Fruit fly (Drosophila melanogaster): Measurements from ENCODE around the gene CG4382.

Gene CG4382

dm6 chr2L:9569588-9570434, 30.9 kb downstream of the CG4382 start (continued):
- TF ChIP-seq esn (GFP tag; optimal IDR thresholded peaks at IDR 0.05) (peak; percentile 97), CG3032 (tag; optimal IDR thresholded peaks at IDR 0.05) (peak; percentile 96), Met (GFP tag; optimal IDR thresholded peaks at IDR 0.05) (peak; percentile 96), CG6276 (GFP tag; optimal IDR thresholded peaks at IDR 0.05) (peak; percentile 98), lz (GFP tag; optimal IDR thresholded peaks at IDR 0.05) (peak; percentile 94), CG1621 (tag; optimal IDR thresholded peaks at IDR 0.05) (peak; percentile 90), Eip93F (GFP tag; optimal IDR thresholded peaks at IDR 0.05) (peak; percentile 85), dsx (GFP tag; optimal IDR thresholded peaks at IDR 0.05; ENCODE audit: poor library complexity, severe bottlenecking) (peak; percentile 95), CG34406 (GFP tag; optimal IDR thresholded peaks at IDR 0.05) (peak; percentile 97), Blimp-1 (GFP tag; optimal IDR thresholded peaks at IDR 0.05) (peak; percentile 88), CG31627 (GFP tag; optimal IDR thresholded peaks at IDR 0.05) (peak; percentile 88), Ets21C (GFP tag; optimal IDR thresholded peaks at IDR 0.05) (peak; percentile 87), CG16779 (tag; optimal IDR thresholded peaks at IDR 0.05) (peak; percentile 96), CG9139 (GFP tag; optimal IDR thresholded peaks at IDR 0.05) (peak; percentile 90), CG6792 (GFP tag; optimal IDR thresholded peaks at IDR 0.05) (peak; percentile 95), dac (GFP tag; optimal IDR thresholded peaks at IDR 0.05) (peak; percentile 90), spab (GFP tag; optimal IDR thresholded peaks at IDR 0.05) (peak; percentile 98), CG3919 (GFP tag; optimal IDR thresholded peaks at IDR 0.05) (peak; percentile 95), topi (GFP tag; optimal IDR thresholded peaks at IDR 0.05) (peak; percentile 95), OdsH (GFP tag; optimal IDR thresholded peaks at IDR 0.05) (peak; percentile 97), Lpt (GFP tag; optimal IDR thresholded peaks at IDR 0.05) (peak; percentile 96), Smox (GFP tag; optimal IDR thresholded peaks at IDR 0.05) (peak; percentile 96), CG15336 (GFP tag; IDR thresholded peaks at IDR 0.05) (peak; percentile 95), CG10631 (GFP tag; optimal IDR thresholded peaks at IDR 0.05) (peak; percentile 96), Hr4 (GFP tag; optimal IDR thresholded peaks at IDR 0.05) (peak; percentile 92), Hr39 (GFP tag; optimal IDR thresholded peaks at IDR 0.05) (peak; percentile 87), Ets96B (tag; optimal IDR thresholded peaks at IDR 0.05) (peak; percentile 96), CG6854 (GFP tag; optimal IDR thresholded peaks at IDR 0.05) (peak; percentile 89), salr (GFP tag; optimal IDR thresholded peaks at IDR 0.05) (peak; percentile 81 to 99), CG4318 (GFP tag; optimal IDR thresholded peaks at IDR 0.05) (peak; percentile 97), Gug (GFP tag; IDR thresholded peaks at IDR 0.05) (peak; percentile 89), Sox15 (GFP tag; optimal IDR thresholded peaks at IDR 0.05) (peak; percentile 89), CG11902 (GFP tag; optimal IDR thresholded peaks at IDR 0.05) (peak; percentile 90), CG6163 (GFP tag; IDR thresholded peaks at IDR 0.05) (peak; percentile 90), eg (GFP tag; IDR thresholded peaks at IDR 0.05) (peak; percentile 92), CG8119 (GFP tag; IDR thresholded peaks at IDR 0.05) (peak; percentile 97), CG7368 (GFP tag; optimal IDR thresholded peaks at IDR 0.05) (peak; percentile 92)

dm6 chr2L:9569131-9569530, 31.5 kb downstream of the CG4382 start:
- TF ChIP-seq CG6163 (GFP tag; IDR thresholded peaks at IDR 0.05) (no peak), fd59A (GFP tag; optimal IDR thresholded peaks at IDR 0.05) (no peak), Hr4 (GFP tag; optimal IDR thresholded peaks at IDR 0.05) (no peak), dsx (GFP tag; optimal IDR thresholded peaks at IDR 0.05; ENCODE audit: poor library complexity, severe bottlenecking) (no peak), Sox14 (GFP tag; optimal IDR thresholded peaks at IDR 0.05) (no peak), CG31627 (GFP tag; optimal IDR thresholded peaks at IDR 0.05) (no peak), fd85E (GFP tag; optimal IDR thresholded peaks at IDR 0.05) (no peak), esn (GFP tag; optimal IDR thresholded peaks at IDR 0.05) (no peak), topi (GFP tag; optimal IDR thresholded peaks at IDR 0.05) (no peak), svp (GFP tag) (no peak), Smox (GFP tag; optimal IDR thresholded peaks at IDR 0.05) (no peak)
